Worm (Caenorhabditis elegans) whole organism, young adult: Measurements from ENCODE around the gene dnj-3.

Experiments used
- B0035.1 ChIP-seq: sonication (generic microtip); optimal IDR thresholded peaks from 2 replicates; lab custom pipeline; 2016; ENCODE audit warnings: missing genetic modification characterization, mild to moderate bottlenecking, missing compliant biosample characterization, missing genotype, missing genetic modification reagents
- F33H1.4 ChIP-seq: fragments of 200-800 bp; sonication (Bioruptor generic); IDR thresholded peaks from 2 replicates; pipeline ENCODE4 v1.3.6; 2022; ENCODE audit warnings: missing genetic modification reagents, missing genetic modification characterization, missing compliant biosample characterization
- F49E8.2 ChIP-seq: sonication (generic microtip); optimal IDR thresholded peaks from 3 replicates; lab custom pipeline; 2017; ENCODE audit warnings: missing genetic modification characterization, mild to moderate bottlenecking, missing compliant biosample characterization, antibody characterized with exemption, moderate library complexity; ENCODE audit not compliant: insufficient read depth
- F52B5.7 ChIP-seq: sonication (generic microtip); optimal IDR thresholded peaks from 2 replicates; lab custom pipeline; 2016; ENCODE audit warnings: mild to moderate bottlenecking, missing genetic modification characterization, missing compliant biosample characterization
- F55B11.4 ChIP-seq: sonication (generic microtip); optimal IDR thresholded peaks from 2 replicates; lab custom pipeline; 2016; ENCODE audit warnings: missing compliant biosample characterization, missing genetic modification characterization, borderline replicate concordance; ENCODE audit not compliant: insufficient read depth
- K12H6.12 ChIP-seq: fragments of 200-800 bp; sonication (Bioruptor generic); optimal IDR thresholded peaks from 2 replicates; lab custom pipeline; 2018; ENCODE audit warnings: mild to moderate bottlenecking, missing genetic modification characterization, missing compliant biosample characterization
- T07F8.4 ChIP-seq: sonication (generic microtip); optimal IDR thresholded peaks from 2 replicates; lab custom pipeline; 2016; ENCODE audit warnings: mild to moderate bottlenecking, missing genetic modification characterization, moderate library complexity, missing compliant biosample characterization
- Y79H2A.3 ChIP-seq: fragments of 200-800 bp; sonication (Bioruptor generic); conservative IDR thresholded peaks from 2 replicates; pipeline ENCODE4 v1.3.6; 2022; ENCODE audit warnings: missing genetic modification reagents, missing genetic modification characterization, missing compliant biosample characterization
- athp-1 ChIP-seq: sonication (generic microtip); optimal IDR thresholded peaks from 2 replicates; lab custom pipeline; 2017; ENCODE audit warnings: mild to moderate bottlenecking, missing genetic modification characterization, missing compliant biosample characterization
- bed-1 ChIP-seq: fragments of 200-800 bp; sonication (Bioruptor generic); IDR thresholded peaks from 2 replicates; pipeline ENCODE4 v1.3.6; 2022; ENCODE audit warnings: missing genetic modification reagents, missing genetic modification characterization, missing compliant biosample characterization
- ccch-3 ChIP-seq: fragments of 200-800 bp; sonication (Bioruptor generic); optimal IDR thresholded peaks from 2 replicates; lab custom pipeline; 2018; ENCODE audit warnings: mild to moderate bottlenecking, missing genetic modification characterization, missing compliant biosample characterization
- ceh-27 ChIP-seq: fragments of 200-800 bp; sonication (Bioruptor generic); optimal IDR thresholded peaks from 2 replicates; lab custom pipeline; 2018; ENCODE audit warnings: mild to moderate bottlenecking, missing genetic modification characterization, moderate library complexity, missing compliant biosample characterization
- ceh-40 ChIP-seq: fragments of 200-800 bp; sonication (Bioruptor generic); IDR thresholded peaks from 2 replicates; pipeline ENCODE4 v1.3.6; 2022; ENCODE audit warnings: missing genetic modification characterization, missing compliant biosample characterization
- dpff-1 ChIP-seq: sonication (generic microtip); optimal IDR thresholded peaks from 2 replicates; lab custom pipeline; 2017; ENCODE audit warnings: mild to moderate bottlenecking, missing genetic modification characterization, missing compliant biosample characterization
- egl-44 ChIP-seq: fragments of 200-800 bp; sonication (Bioruptor generic); IDR thresholded peaks from 2 replicates; pipeline ENCODE4 v1.3.6; 2022; ENCODE audit warnings: missing genetic modification reagents, missing genetic modification characterization, missing compliant biosample characterization
- gei-17 ChIP-seq: fragments of 200-800 bp; sonication (Bioruptor generic); optimal IDR thresholded peaks from 2 replicates; lab custom pipeline; 2018; ENCODE audit warnings: mild to moderate bottlenecking, missing genetic modification characterization, missing compliant biosample characterization
- hlh-26 ChIP-seq: fragments of 200-800 bp; sonication (Bioruptor generic); conservative IDR thresholded peaks from 2 replicates; pipeline ENCODE4 v1.3.6; 2022; ENCODE audit warnings: missing genetic modification reagents, missing genetic modification characterization, missing compliant biosample characterization
- lsl-1 ChIP-seq: fragments of 200-800 bp; sonication (Bioruptor generic); optimal IDR thresholded peaks from 2 replicates; lab custom pipeline; 2018; ENCODE audit warnings: mild to moderate bottlenecking, missing genetic modification characterization, moderate library complexity, missing compliant biosample characterization
- lsy-27 ChIP-seq: sonication (generic microtip); optimal IDR thresholded peaks from 2 replicates; lab custom pipeline; 2017; ENCODE audit warnings: missing genetic modification characterization, mild to moderate bottlenecking, missing compliant biosample characterization, antibody characterized with exemption, missing genotype, borderline replicate concordance; ENCODE audit not compliant: insufficient read depth
- mel-28 ChIP-seq: sonication (generic microtip); optimal IDR thresholded peaks from 2 replicates; lab custom pipeline; 2016; ENCODE audit warnings: borderline replicate concordance, mild to moderate bottlenecking, missing genetic modification characterization, missing compliant biosample characterization
- mes-4 ChIP-seq: sonication (generic microtip); optimal IDR thresholded peaks from 2 replicates; lab custom pipeline; 2016; ENCODE audit warnings: missing genotype, missing genetic modification characterization, missing compliant biosample characterization
- mxl-1 ChIP-seq: sonication (generic microtip); optimal IDR thresholded peaks from 2 replicates; lab custom pipeline; 2016; ENCODE audit warnings: missing genetic modification characterization, missing compliant biosample characterization
- nhr-120 ChIP-seq: fragments of 200-800 bp; sonication (Bioruptor generic); IDR thresholded peaks from 2 replicates; pipeline ENCODE4 v1.3.6; 2022; ENCODE audit warnings: missing genetic modification characterization, missing compliant biosample characterization
- nhr-27 ChIP-seq: fragments of 200-800 bp; sonication (Bioruptor generic); optimal IDR thresholded peaks from 2 replicates; lab custom pipeline; 2018; ENCODE audit warnings: mild to moderate bottlenecking, missing genetic modification characterization, moderate library complexity, missing compliant biosample characterization
- pha-4 ChIP-seq: fragments of 150-350 bp; sonication (generic microtip); optimal IDR thresholded peaks from 2 replicates; lab custom pipeline; 2014; ENCODE audit warnings: missing biosample characterization, missing genetic modification reagents, missing genetic modification characterization
- rcor-1 ChIP-seq: fragments of 200-800 bp; sonication (Bioruptor generic); IDR thresholded peaks from 2 replicates; pipeline ENCODE4 v1.3.6; 2022; ENCODE audit warnings: missing genetic modification reagents, missing genetic modification characterization, missing compliant biosample characterization
- repo-1 ChIP-seq: sonication (generic microtip); optimal IDR thresholded peaks from 2 replicates; lab custom pipeline; 2017; ENCODE audit warnings: mild to moderate bottlenecking, missing genetic modification characterization, missing compliant biosample characterization
- snpc-1.1 ChIP-seq: sonication (generic microtip); optimal IDR thresholded peaks from 2 replicates; lab custom pipeline; 2017; ENCODE audit warnings: missing genetic modification characterization, mild to moderate bottlenecking, missing compliant biosample characterization, antibody characterized with exemption, moderate library complexity, missing genotype, missing genetic modification reagents; ENCODE audit not compliant: insufficient read depth
- snpc-4 ChIP-seq, 5 experiments: fragments of 150-350 bp in 1 of 5; sonication (generic microtip) in 4 of 5; optimal IDR thresholded peaks; 2 replicates each; lab custom pipeline; 2014 to 2018; ENCODE audit warnings: missing genetic modification characterization in 5 of 5, missing biosample characterization in 3 of 5, antibody characterized with exemption in 2 of 5, mild to moderate bottlenecking in 2 of 5, missing compliant biosample characterization in 2 of 5, missing genotype in 2 of 5, moderate library complexity in 2 of 5, missing genetic modification reagents in 1 of 5
- tbp1 ChIP-seq: fragments of 200-800 bp; sonication (Bioruptor generic); optimal IDR thresholded peaks from 2 replicates; lab custom pipeline; 2018; ENCODE audit warnings: mild to moderate bottlenecking, missing genetic modification characterization, missing compliant biosample characterization
- tlf-1 ChIP-seq: fragments of 200-800 bp; sonication (Bioruptor generic); optimal IDR thresholded peaks from 2 replicates; lab custom pipeline; 2018; ENCODE audit warnings: mild to moderate bottlenecking, missing genetic modification characterization, missing compliant biosample characterization
- unc-62 ChIP-seq: fragments of 150-350 bp; optimal IDR thresholded peaks from 2 replicates; lab custom pipeline; 2014; ENCODE audit warnings: missing biosample characterization, missing genetic modification reagents, missing genetic modification characterization
- zim-3 ChIP-seq: sonication (generic microtip); optimal IDR thresholded peaks from 2 replicates; lab custom pipeline; 2017; ENCODE audit warnings: mild to moderate bottlenecking, missing genetic modification characterization, moderate library complexity, missing compliant biosample characterization
- ztf-18 ChIP-seq: sonication (generic microtip); optimal IDR thresholded peaks from 2 replicates; lab custom pipeline; 2016; ENCODE audit warnings: missing genotype, mild to moderate bottlenecking, missing genetic modification characterization, missing compliant biosample characterization
- ztf-3 ChIP-seq: fragments of 200-800 bp; sonication (Bioruptor generic); optimal IDR thresholded peaks from 2 replicates; lab custom pipeline; 2018; ENCODE audit warnings: mild to moderate bottlenecking, missing genetic modification characterization, missing compliant biosample characterization

The dnj-3 gene

ce11 chrV:15068378-15068777 lies at the start of gene dnj-3:
Gene dnj-3, plus strand, starts transcription at chrV:15068678.
- TF ChIP-seq ztf-18 (tag; lab: Kevin White, UChicago) (no peak), egl-44 (GFP tag; lab: Robert Waterston, UW) (no peak), unc-62 (GFP tag; lab: Kevin White, UChicago) (no peak), mxl-1 (tag; lab: Kevin White, UChicago) (no peak), F52B5.7 (no peak)

ce11 chrV:15020229-15020628 lies 48.2 kb upstream of the dnj-3 start, which contains the start of gene F14H8.2:
Gene F14H8.2, minus strand, starts transcription at chrV:15020329.
- TF ChIP-seq nhr-27 (tag; lab: Kevin White, UChicago) (no peak), repo-1 (no peak), zim-3 (no peak), F55B11.4 (tag; lab: Kevin White, UChicago) (no peak), snpc-1.1 (tag; lab: Kevin White, UChicago) (no peak), K12H6.12 (no peak), ceh-27 (GFP tag; lab: Kevin White, UChicago) (no peak), ccch-3 (GFP tag; lab: Kevin White, UChicago) (no peak), mel-28 (tag; lab: Kevin White, UChicago) (no peak), Y79H2A.3 (GFP tag; lab: Robert Waterston, UW) (no peak), pha-4 (tag; lab: Kevin White, UChicago) (no peak), B0035.1 (tag; lab: Kevin White, UChicago) (no peak), nhr-120 (no peak)

- TF ChIP-seq tlf-1 (GFP tag; lab: Kevin White, UChicago) (no peak), rcor-1 (GFP tag; lab: Robert Waterston, UW) (no peak), hlh-26 (GFP tag; lab: Robert Waterston, UW) (no peak), mxl-1 (tag; lab: Kevin White, UChicago) (no peak), snpc-1.1 (tag; lab: Kevin White, UChicago) (no peak), F33H1.4 (GFP tag; lab: Robert Waterston, UW) (no peak), ceh-40 (GFP tag; lab: Robert Waterston, UW) (no peak), pha-4 (tag; lab: Kevin White, UChicago) (no peak), tbp1 (GFP tag; lab: Kevin White, UChicago) (no peak), ztf-18 (tag; lab: Kevin White, UChicago) (no peak), gei-17 (GFP tag; lab: Kevin White, UChicago) (no peak), F49E8.2 (no peak), snpc-4 (GFP tag; optimal IDR thresholded peaks at IDR 0.05; lab: Kevin White, UChicago) (no peak), snpc-4 (tag; optimal IDR thresholded peaks at IDR 0.05; lab: Kevin White, UChicago) (no peak), T07F8.4 (tag; lab: Kevin White, UChicago) (no peak)
These were observed 47.7 kb upstream of the dnj-3 start, which contains the start of gene F14H8.5 for ce11 chrV:15020732-15021131. Gene F14H8.5, plus strand, starts transcription at chrV:15021032.

- TF ChIP-seq dpff-1 (tag; lab: Kevin White, UChicago) (no peak), lsy-27 (tag; lab: Kevin White, UChicago) (no peak), athp-1 (tag; lab: Kevin White, UChicago) (no peak), mes-4 (tag; lab: Kevin White, UChicago) (no peak), ztf-3 (GFP tag; lab: Kevin White, UChicago) (no peak), bed-1 (GFP tag; lab: Robert Waterston, UW) (no peak), lsl-1 (GFP tag; lab: Kevin White, UChicago) (no peak)
These were observed 44.9 kb upstream of the dnj-3 start, which contains the start of gene F14H8.4 for ce11 chrV:15023544-15023943. Gene F14H8.4, plus strand, starts transcription at chrV:15023844.
